Worm (Caenorhabditis elegans) whole organism, late embryonic: Measurements from ENCODE around the gene rpoa-1.

Experiments used
- dve-1 ChIP-seq: sonication (generic microtip); optimal IDR thresholded peaks from 2 replicates; lab custom pipeline; 2017; ENCODE audit warnings: antibody characterized with exemption, mild to moderate bottlenecking, missing genetic modification characterization, missing compliant biosample characterization
- fkh-10 ChIP-seq: fragments of 150-350 bp; optimal IDR thresholded peaks from 2 replicates; lab custom pipeline; 2014; ENCODE audit warnings: missing biosample characterization, missing genetic modification reagents, missing genetic modification characterization
- fkh-6 ChIP-seq: sonication (generic microtip); optimal IDR thresholded peaks from 2 replicates; lab custom pipeline; 2016; ENCODE audit warnings: missing genetic modification characterization, missing compliant biosample characterization
- nfya-1 ChIP-seq: sonication (generic microtip); optimal IDR thresholded peaks from 2 replicates; lab custom pipeline; 2017; ENCODE audit warnings: missing genetic modification characterization, mild to moderate bottlenecking, missing compliant biosample characterization, antibody characterized with exemption, moderate library complexity
- pha-2 ChIP-seq: sonication (generic microtip); optimal IDR thresholded peaks from 2 replicates; lab custom pipeline; 2017; ENCODE audit warnings: mild to moderate bottlenecking, missing genetic modification characterization, missing compliant biosample characterization
- sox-2 ChIP-seq: fragments of 200-800 bp; sonication (Bioruptor generic); IDR thresholded peaks from 2 replicates; pipeline ENCODE4 v1.3.6; 2022; ENCODE audit warnings: missing genetic modification reagents, missing genetic modification characterization, missing compliant biosample characterization

ce11 chrII:13627001-13627400 lies 67.6 kb downstream of the rpoa-1 start, which contains the start of gene gst-19:
- TF ChIP-seq sox-2 (GFP tag; lab: Robert Waterston, UW) (no peak), fkh-10 (GFP tag; lab: Kevin White, UChicago) (no peak), fkh-6 (tag; lab: Kevin White, UChicago) (no peak), dve-1 (tag; lab: Kevin White, UChicago) (no peak), nfya-1 (tag; lab: Kevin White, UChicago) (no peak), pha-2 (tag; lab: Kevin White, UChicago) (no peak)
